Fruit fly (Drosophila melanogaster) Kc167 (cell line): ENCODE data around the gene CG1971.

Experiments
- Myc ChIP-seq: fragments of >200 bp; optimal IDR thresholded peaks from 2 replicates; lab custom pipeline; 2017; ENCODE audit warnings: missing external identifiers
- h ChIP-seq: fragments of >200 bp; optimal IDR thresholded peaks from 3 replicates; lab custom pipeline; 2018; ENCODE audit warnings: missing external identifiers
- psq ChIP-seq: fragments of >200 bp; optimal IDR thresholded peaks from 2 replicates; lab custom pipeline; 2017; ENCODE audit warnings: missing external identifiers
- ttk ChIP-seq: sonication (Bioruptor generic); optimal IDR thresholded peaks from 2 replicates; lab custom pipeline; 2017; ENCODE audit warnings: missing external identifiers

DNA sequence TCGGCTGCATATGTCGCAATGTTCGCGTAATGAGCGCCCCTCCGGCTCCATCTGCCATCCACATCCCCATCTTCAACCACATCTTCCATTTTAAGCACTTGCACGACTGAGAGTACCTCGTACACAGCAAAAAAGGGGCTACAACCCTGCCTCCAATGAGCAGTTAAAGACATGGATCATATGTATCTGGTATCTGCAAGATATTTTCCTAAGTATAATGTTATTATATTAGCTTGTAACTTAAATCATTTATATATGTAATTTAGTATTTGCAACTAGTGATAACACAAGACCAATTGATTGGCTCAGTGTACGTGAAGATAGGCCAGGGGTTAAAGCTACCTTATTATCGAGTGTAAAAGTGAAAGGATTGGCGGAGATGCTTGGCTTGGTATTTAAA, 42.6 kb upstream of the CG1971 start:
- no peak for TF ChIP-seq Myc
- no peak for TF ChIP-seq psq
- TF ChIP-seq h (lab: Kevin White, UChicago) = no peak
- no peak for TF ChIP-seq ttk (lab: Kevin White, UChicago)
